Fruit fly (Drosophila melanogaster): ENCODE measurements around the gene Toll-6.

Toll-6 gene

DNA sequence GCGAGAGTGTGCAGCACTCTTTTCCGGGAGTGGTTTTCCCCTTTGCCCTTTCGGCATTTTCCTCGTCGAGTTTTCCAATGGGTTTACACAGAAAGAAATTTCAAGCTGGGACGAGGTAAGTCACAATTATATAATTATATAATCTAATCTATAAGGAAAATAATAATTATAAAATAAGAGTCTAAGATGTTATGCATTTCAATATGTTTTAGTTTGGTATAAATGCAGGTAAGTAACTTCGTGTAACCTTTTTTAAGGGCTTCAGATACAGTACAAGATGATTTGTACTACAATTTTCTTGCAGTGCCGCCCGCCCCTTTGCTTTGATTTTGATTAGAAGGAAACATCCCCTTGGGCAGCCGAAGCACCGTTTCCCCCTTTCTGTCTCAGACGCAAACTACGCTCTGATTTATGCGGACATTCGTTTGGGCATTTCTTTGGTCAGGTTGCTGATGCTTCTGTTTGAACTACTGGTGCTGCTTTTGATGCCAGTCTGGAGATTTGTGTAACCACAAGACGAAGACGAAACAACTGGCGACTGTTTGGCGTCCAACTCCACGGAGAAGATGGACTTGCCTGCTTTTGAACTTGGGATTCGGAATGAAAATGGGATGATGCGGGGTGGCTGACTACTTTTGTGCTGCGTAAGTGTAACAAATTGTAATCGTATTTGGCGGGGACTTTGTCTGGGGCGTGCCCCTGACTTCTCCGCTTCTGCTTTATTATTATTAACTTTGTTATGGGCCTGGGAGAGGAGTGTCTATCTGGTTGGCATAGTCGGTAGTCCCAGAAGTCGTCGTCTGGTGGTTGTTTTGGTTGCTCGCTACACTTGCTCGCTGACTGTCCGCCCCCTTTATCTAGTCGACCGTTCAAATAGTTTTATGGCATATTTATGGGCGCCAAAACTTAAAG is 24.8 kb upstream of the Toll-6 start (continued):
- no peak for TF ChIP-seq Fer3 (tag; optimal IDR thresholded peaks at IDR 0.05)
- no peak for TF ChIP-seq CG2889 (GFP tag; IDR thresholded peaks at IDR 0.05)
- peak; percentile 67 for TF ChIP-seq CoRest (tag; optimal IDR thresholded peaks at IDR 0.05)
- no peak for TF ChIP-seq Dfd (GFP tag; optimal IDR thresholded peaks at IDR 0.05)
- TF ChIP-seq Hr3 (GFP tag; optimal IDR thresholded peaks at IDR 0.05) = peak; percentile 51
- TF ChIP-seq dati (GFP tag; IDR thresholded peaks at IDR 0.05) = no peak
- TF ChIP-seq fru (optimal IDR thresholded peaks at IDR 0.05) = no peak
- TF ChIP-seq CG11696 (GFP tag; IDR thresholded peaks at IDR 0.05) = no peak
- TF ChIP-seq CG18476 (GFP tag; optimal IDR thresholded peaks at IDR 0.05) = peak; percentile 4
- no peak for TF ChIP-seq HLH4C (GFP tag; IDR thresholded peaks at IDR 0.05; ENCODE audit: partially characterized antibody)
- no peak for TF ChIP-seq CG42726 (GFP tag; IDR thresholded peaks at IDR 0.05; ENCODE audit: partially characterized antibody)
- TF ChIP-seq eyg (GFP tag; optimal IDR thresholded peaks at IDR 0.05) = no peak
- no peak for TF ChIP-seq eve (GFP tag; optimal IDR thresholded peaks at IDR 0.05)
- TF ChIP-seq Tbp (GFP tag; optimal IDR thresholded peaks at IDR 0.05) = no peak
- TF ChIP-seq CG2678 (tag; optimal IDR thresholded peaks at IDR 0.05) = peak; percentile 73
- no peak for TF ChIP-seq CG9215 (GFP tag; IDR thresholded peaks at IDR 0.05)
- TF ChIP-seq amos (GFP tag; IDR thresholded peaks at IDR 0.05; ENCODE audit: partially characterized antibody) = no peak
- no peak for TF ChIP-seq CG8944 (GFP tag; optimal IDR thresholded peaks at IDR 0.05)
- TF ChIP-seq CG9817 (tag; optimal IDR thresholded peaks at IDR 0.05) = no peak
- TF ChIP-seq ken (GFP tag; IDR thresholded peaks at IDR 0.05) = no peak
- TF ChIP-seq maf-S (GFP tag; optimal IDR thresholded peaks at IDR 0.05) = no peak
- TF ChIP-seq Hmr (GFP tag; optimal IDR thresholded peaks at IDR 0.05) = peak; percentile 12
- peak; percentile 39; the same call in 1 of the 3 replicates for TF ChIP-seq CG34422 (GFP tag; IDR thresholded peaks at IDR 0.05)
- TF ChIP-seq CrebB (tag; optimal IDR thresholded peaks at IDR 0.05) = no peak
- TF ChIP-seq Mes4 (GFP tag; optimal IDR thresholded peaks at IDR 0.05) = no peak
- no peak for TF ChIP-seq CG10147 (GFP tag; optimal IDR thresholded peaks at IDR 0.05)
- TF ChIP-seq Dad (GFP tag; optimal IDR thresholded peaks at IDR 0.05) = no peak
- TF ChIP-seq Xrp1 (GFP tag; IDR thresholded peaks at IDR 0.05) = peak; percentile 87
- no peak for TF ChIP-seq Neu2 (GFP tag; optimal IDR thresholded peaks at IDR 0.05; ENCODE audit: borderline replicate concordance)
- TF ChIP-seq Nf-YB (GFP tag; optimal IDR thresholded peaks at IDR 0.05) = peak; percentile 44
- TF ChIP-seq CG6791 (GFP tag; IDR thresholded peaks at IDR 0.05; ENCODE audit: partially characterized antibody) = no peak
- TF ChIP-seq CG13775 (GFP tag; optimal IDR thresholded peaks at IDR 0.05) = peak; percentile 54
- no peak for TF ChIP-seq cato (GFP tag; optimal IDR thresholded peaks at IDR 0.05; ENCODE audit: borderline replicate concordance)
- no peak for TF ChIP-seq yki (optimal IDR thresholded peaks at IDR 0.05)
- no peak for TF ChIP-seq Dip3 (GFP tag; optimal IDR thresholded peaks at IDR 0.05)
- peak; percentile 49 for TF ChIP-seq ac (GFP tag; optimal IDR thresholded peaks at IDR 0.05)
- no peak for TF ChIP-seq inv (GFP tag; IDR thresholded peaks at IDR 0.05; ENCODE audit: partially characterized antibody)
- TF ChIP-seq CG3407 (GFP tag; optimal IDR thresholded peaks at IDR 0.05) = no peak
- TF ChIP-seq dysf (GFP tag; IDR thresholded peaks at IDR 0.05) = peak; percentile 40; the same call in 1 of the 3 replicates
- TF ChIP-seq slp2 (GFP tag; optimal IDR thresholded peaks at IDR 0.05) = no peak
- TF ChIP-seq cas (GFP tag; IDR thresholded peaks at IDR 0.05) = no peak
- TF ChIP-seq gsb-n (tag; optimal IDR thresholded peaks at IDR 0.05) = peak; percentile 52
- no peak for TF ChIP-seq Lpt (GFP tag; optimal IDR thresholded peaks at IDR 0.05)
- TF ChIP-seq CG9609 (GFP tag; optimal IDR thresholded peaks at IDR 0.05) = no peak
- TF ChIP-seq pnt (GFP tag; optimal IDR thresholded peaks at IDR 0.05) = no peak
- no peak for TF ChIP-seq her (GFP tag; optimal IDR thresholded peaks at IDR 0.05)
- TF ChIP-seq MESR4 (GFP tag; optimal IDR thresholded peaks at IDR 0.05) = no peak
- TF ChIP-seq CG3995 (GFP tag; optimal IDR thresholded peaks at IDR 0.05) = no peak
- TF ChIP-seq dan (GFP tag; IDR thresholded peaks at IDR 0.05) = no peak
- TF ChIP-seq schlank (tag; optimal IDR thresholded peaks at IDR 0.05) = no peak

All from whole organism, embryonic.